Fruit fly (Drosophila melanogaster): Measurements from ENCODE around the gene CG9135.

CG9135 gene

dm6 chr2L:6045972-6046718 lies 4.5 kb upstream of the CG9135 start, which contains the start of gene Pfas (continued):
- TF ChIP-seq CHES-1-like (GFP tag; optimal IDR thresholded peaks at IDR 0.05) (peak; percentile 72), twi (tag; optimal IDR thresholded peaks at IDR 0.05) (no peak), CG15269 (tag; optimal IDR thresholded peaks at IDR 0.05) (peak; percentile 44), CG15514 (GFP tag; optimal IDR thresholded peaks at IDR 0.05) (peak; percentile 76), crp (GFP tag; optimal IDR thresholded peaks at IDR 0.05) (peak in 1 of 2 experiments; percentile 19), Lpt (GFP tag; optimal IDR thresholded peaks at IDR 0.05) (no peak), amos (GFP tag; IDR thresholded peaks at IDR 0.05; ENCODE audit: partially characterized antibody) (peak; percentile 39; the same call in 1 of the 2 replicates), esg (GFP tag; conservative IDR thresholded peaks at IDR 0.05) (no peak), lmd (GFP tag; IDR thresholded peaks at IDR 0.05) (no peak), knrl (GFP tag; IDR thresholded peaks at IDR 0.05; ENCODE audit: partially characterized antibody) (no peak), CG7271 (tag; optimal IDR thresholded peaks at IDR 0.05) (no peak), stwl (tag; optimal IDR thresholded peaks at IDR 0.05) (no peak), CG32532 (GFP tag; IDR thresholded peaks at IDR 0.05) (peak; percentile 77), Atf3 (GFP tag; optimal IDR thresholded peaks at IDR 0.05) (no peak), CG14050 (GFP tag; IDR thresholded peaks at IDR 0.05) (no peak), yki (optimal IDR thresholded peaks at IDR 0.05) (no peak), Sry-δ (GFP tag; optimal IDR thresholded peaks at IDR 0.05) (peak; percentile 34), Neu2 (GFP tag; optimal IDR thresholded peaks at IDR 0.05; ENCODE audit: borderline replicate concordance) (no peak), ttk (GFP tag; IDR thresholded peaks at IDR 0.05) (no peak), gcm2 (GFP tag; optimal IDR thresholded peaks at IDR 0.05) (no peak), CG32767 (GFP tag; IDR thresholded peaks at IDR 0.05) (no peak), dimm (GFP tag; IDR thresholded peaks at IDR 0.05) (no peak), Hmr (GFP tag; optimal IDR thresholded peaks at IDR 0.05) (peak; percentile 80), CG10431 (GFP tag; optimal IDR thresholded peaks at IDR 0.05) (no peak), CG7786 (GFP tag; optimal IDR thresholded peaks at IDR 0.05) (peak; percentile 56), Sry-β (GFP tag; optimal IDR thresholded peaks at IDR 0.05) (no peak), CG12942 (GFP tag; optimal IDR thresholded peaks at IDR 0.05) (peak; percentile 36), stc (GFP tag; IDR thresholded peaks at IDR 0.05) (no peak), CG34224 (GFP tag; IDR thresholded peaks at IDR 0.05; ENCODE audit: partially characterized antibody) (no peak), tap (tag; optimal IDR thresholded peaks at IDR 0.05) (no peak), NfI (GFP tag; optimal IDR thresholded peaks at IDR 0.05) (peak; percentile 63), Aef1 (GFP tag; IDR thresholded peaks at IDR 0.05) (no peak), H15 (GFP tag; IDR thresholded peaks at IDR 0.05) (no peak), pho (GFP tag; optimal IDR thresholded peaks at IDR 0.05) (peak; percentile 63), Bgb (GFP tag; IDR thresholded peaks at IDR 0.05; ENCODE audit: partially characterized antibody) (peak; percentile 33; the same call in 1 of the 2 replicates), CG12219 (GFP tag; optimal IDR thresholded peaks at IDR 0.05) (no peak), CG2875 (GFP tag; optimal IDR thresholded peaks at IDR 0.05) (no peak), CG9797 (GFP tag; optimal IDR thresholded peaks at IDR 0.05) (no peak), NK7.1 (GFP tag; optimal IDR thresholded peaks at IDR 0.05) (peak; percentile 41), CG4360 (GFP tag; IDR thresholded peaks at IDR 0.05) (no peak), CG7928 (GFP tag; optimal IDR thresholded peaks at IDR 0.05) (peak; percentile 10), Dip3 (GFP tag; optimal IDR thresholded peaks at IDR 0.05) (peak; percentile 61), scrt (GFP tag; optimal IDR thresholded peaks at IDR 0.05) (peak; percentile 47), CG6765 (GFP tag; optimal IDR thresholded peaks at IDR 0.05) (peak; percentile 46), CG6813 (GFP tag; optimal IDR thresholded peaks at IDR 0.05) (no peak), chm (GFP tag; IDR thresholded peaks at IDR 0.05) (peak; percentile 38; the same call in 1 of the 2 replicates), CG18764 (GFP tag; optimal IDR thresholded peaks at IDR 0.05) (no peak), trh (GFP tag; optimal IDR thresholded peaks at IDR 0.05) (no peak), CG11085 (GFP tag; IDR thresholded peaks at IDR 0.05) (no peak), chif (GFP tag; optimal IDR thresholded peaks at IDR 0.05) (peak in 1 of 2 experiments; percentile 7)
